Worm (Caenorhabditis elegans): ENCODE results near the gene C07B5.3.

DNA sequence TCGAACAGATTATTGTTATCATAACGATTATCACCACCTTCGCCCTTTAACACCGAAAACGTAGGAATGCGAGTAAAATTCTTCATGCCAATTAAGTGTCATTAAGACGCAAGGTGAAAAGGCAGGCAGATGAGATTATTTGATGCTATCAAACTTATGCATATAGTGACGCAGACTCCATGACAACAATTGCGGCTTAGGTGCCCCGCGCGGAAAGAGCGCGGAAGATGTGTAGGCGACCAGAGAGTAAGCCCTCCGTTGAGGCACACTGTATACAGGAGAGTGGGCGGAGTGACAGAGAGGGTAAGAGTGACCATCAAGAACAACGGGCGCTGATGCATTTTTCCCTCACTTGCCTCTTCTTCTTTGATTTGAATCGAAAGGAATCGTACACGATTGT, 28.4 kb downstream of the C07B5.3 start:
- TF ChIP-seq nhr-28 (tag; optimal IDR thresholded peaks at IDR 0.05), result no peak
- no peak for TF ChIP-seq snpc-4 (tag; optimal IDR thresholded peaks at IDR 0.05)
- no peak for TF ChIP-seq nhr-76 (tag; optimal IDR thresholded peaks at IDR 0.05)
- TF ChIP-seq aly-2 (tag; optimal IDR thresholded peaks at IDR 0.05), result no peak
